Fruit fly (Drosophila melanogaster): ENCODE results near the gene edin.

dm6 chr3L:17478826-17479225 lies 15.9 kb upstream of the edin start, which contains the start of the genes CG13733 and qjt:
- TF ChIP-seq Sin3A (optimal IDR thresholded peaks at IDR 0.05) = no peak
- no peak for TF ChIP-seq Myc (optimal IDR thresholded peaks at IDR 0.05)
- no peak for TF ChIP-seq psq (optimal IDR thresholded peaks at IDR 0.05)
- TF ChIP-seq insv (optimal IDR thresholded peaks at IDR 0.05) = no peak

Data from Kc167 (cell line).